Worm (Caenorhabditis elegans): ENCODE measurements around the gene cyp-35C1.

DNA sequence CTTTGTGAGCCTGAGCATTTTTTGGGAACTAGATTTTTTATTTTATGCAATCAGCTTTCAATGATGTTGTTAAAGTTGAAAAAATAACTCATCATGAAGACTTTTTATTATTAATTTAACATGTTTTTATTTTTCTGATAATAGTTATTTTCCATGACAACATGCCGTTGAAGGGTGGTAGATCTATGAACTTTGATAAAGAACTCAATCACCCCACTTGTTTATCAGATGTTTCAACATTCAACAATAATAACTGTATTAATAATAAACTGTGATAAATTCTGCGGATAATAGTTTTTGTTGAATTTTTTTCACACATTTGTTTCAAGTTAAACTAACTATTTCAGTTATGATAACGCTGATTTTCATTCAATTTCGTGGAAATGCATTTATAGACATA, 6.8 kb downstream of the cyp-35C1 start:
- TF ChIP-seq nhr-237 (tag; optimal IDR thresholded peaks at IDR 0.05) (no peak), nhr-11 (tag; optimal IDR thresholded peaks at IDR 0.05) (no peak), lin-39 (tag; optimal IDR thresholded peaks at IDR 0.05) (no peak), unc-62 (GFP tag; optimal IDR thresholded peaks at IDR 0.05) (no peak), Y55F3AM.14 (GFP tag; optimal IDR thresholded peaks at IDR 0.05) (no peak), nhr-12 (tag; optimal IDR thresholded peaks at IDR 0.05) (no peak), skn-1 (tag; optimal IDR thresholded peaks at IDR 0.05) (no peak)

Measured in whole organism, L2 larva.